Fruit fly (Drosophila melanogaster) whole organism, embryonic: Measurements from ENCODE around the gene ova.

Experiments
- Bteb2 ChIP-seq: fragments of 200-800 bp; sonication (Bioruptor generic); optimal IDR thresholded peaks from 2 replicates; lab custom pipeline; 2016; ENCODE audit warnings: missing biosample characterization, missing genetic modification characterization
- CG10431 ChIP-seq: fragments of 200-800 bp; sonication (Bioruptor generic); optimal IDR thresholded peaks from 3 replicates; lab custom pipeline; 2018; ENCODE audit warnings: missing biosample characterization, mild to moderate bottlenecking, missing genetic modification characterization
- CG11504 ChIP-seq: fragments of 200-800 bp; sonication (Bioruptor generic); optimal IDR thresholded peaks from 3 replicates; lab custom pipeline; 2019; ENCODE audit warnings: missing biosample characterization, mild to moderate bottlenecking, missing genetic modification characterization, moderate library complexity
- CG11723 ChIP-seq: fragments of 200-800 bp; sonication (Bioruptor generic); optimal IDR thresholded peaks from 2 replicates; lab custom pipeline; 2017; ENCODE audit warnings: missing biosample characterization, mild to moderate bottlenecking, missing genetic modification characterization
- CG12071 ChIP-seq: fragments of 200-800 bp; sonication (Bioruptor generic); optimal IDR thresholded peaks from 3 replicates; lab custom pipeline; 2018; ENCODE audit warnings: missing biosample characterization, mild to moderate bottlenecking, missing genetic modification characterization
- CG12299 ChIP-seq: fragments of 200-800 bp; sonication (Bioruptor generic); optimal IDR thresholded peaks from 2 replicates; lab custom pipeline; 2018; ENCODE audit warnings: missing biosample characterization, mild to moderate bottlenecking, missing genetic modification characterization
- CG14710 ChIP-seq: fragments of 200-800 bp; sonication (Bioruptor generic); optimal IDR thresholded peaks from 3 replicates; lab custom pipeline; 2019; ENCODE audit warnings: missing biosample characterization, mild to moderate bottlenecking, missing genetic modification characterization, moderate library complexity
- CG15073 ChIP-seq: fragments of 200-800 bp; sonication (Bioruptor generic); optimal IDR thresholded peaks from 2 replicates; lab custom pipeline; 2016; ENCODE audit warnings: missing biosample characterization, missing genetic modification characterization
- CG1529 ChIP-seq: fragments of 200-800 bp; sonication (Bioruptor generic); optimal IDR thresholded peaks from 3 replicates; lab custom pipeline; 2018; ENCODE audit warnings: missing biosample characterization, missing genetic modification characterization
- CG1602 ChIP-seq: fragments of 200-800 bp; sonication (Bioruptor generic); optimal IDR thresholded peaks from 3 replicates; lab custom pipeline; 2016; ENCODE audit warnings: missing biosample characterization, missing genetic modification characterization
- CG17361 ChIP-seq: fragments of 200-800 bp; sonication (Bioruptor generic); IDR thresholded peaks from 3 replicates; pipeline ENCODE4 v1.3.6; 2022; ENCODE audit warnings: missing biosample characterization, missing genetic modification characterization
- CG17802 ChIP-seq: fragments of 200-800 bp; sonication (Bioruptor generic); optimal IDR thresholded peaks from 2 replicates; lab custom pipeline; 2018; ENCODE audit warnings: missing biosample characterization, mild to moderate bottlenecking, missing genetic modification characterization, moderate library complexity
- CG17829 ChIP-seq: fragments of 200-800 bp; optimal IDR thresholded peaks from 2 replicates; lab custom pipeline; 2019; ENCODE audit warnings: missing biosample characterization, mild to moderate bottlenecking, missing genetic modification characterization, moderate library complexity
- CG2116 ChIP-seq: fragments of 200-800 bp; sonication (Bioruptor generic); optimal IDR thresholded peaks from 3 replicates; lab custom pipeline; 2018; ENCODE audit warnings: missing biosample characterization, mild to moderate bottlenecking, missing genetic modification characterization
- CG2199 ChIP-seq: fragments of 200-800 bp; sonication (Bioruptor generic); IDR thresholded peaks from 3 replicates; pipeline ENCODE4 v1.3.6; 2022; ENCODE audit warnings: missing biosample characterization, missing genetic modification characterization
- CG3995 ChIP-seq: fragments of 200-800 bp; sonication (Bioruptor generic); optimal IDR thresholded peaks from 3 replicates; lab custom pipeline; 2016; ENCODE audit warnings: missing biosample characterization, missing genetic modification characterization
- CHES-1-like ChIP-seq: fragments of 200-800 bp; sonication (Bioruptor generic); optimal IDR thresholded peaks from 2 replicates; lab custom pipeline; 2016; ENCODE audit warnings: missing biosample characterization, missing genetic modification characterization
- CoRest ChIP-seq: fragments of 200-800 bp; sonication (Bioruptor generic); optimal IDR thresholded peaks from 3 replicates; lab custom pipeline; 2018; ENCODE audit warnings: missing biosample characterization, mild to moderate bottlenecking, missing genetic modification characterization, moderate library complexity
- Dll ChIP-seq: fragments of 200-800 bp; sonication (Bioruptor generic); IDR thresholded peaks from 4 replicates; pipeline ENCODE4 v1.3.6; 2022; ENCODE audit warnings: missing biosample characterization, missing genetic modification characterization; ENCODE audit not compliant: partially characterized antibody
- Drgx ChIP-seq: fragments of 200-800 bp; sonication (Bioruptor generic); IDR thresholded peaks from 2 replicates; pipeline ENCODE4 v1.3.6; 2022; ENCODE audit warnings: missing biosample characterization, missing genetic modification characterization
- E2f2 ChIP-seq: fragments of 200-800 bp; sonication (Bioruptor generic); IDR thresholded peaks from 2 replicates; pipeline ENCODE4 v1.3.6; 2022; ENCODE audit warnings: missing biosample characterization, missing genetic modification characterization
- Eip74EF ChIP-seq, 2 experiments: fragments of 200-800 bp in 1 of 2; fragments of >200 bp in 1 of 2; sonication (Bioruptor generic) in 1 of 2; optimal IDR thresholded peaks; 2 replicates each; lab custom pipeline; 2017 to 2019; ENCODE audit warnings: missing biosample characterization in 2 of 2, missing genetic modification characterization in 2 of 2, mild to moderate bottlenecking in 1 of 2, moderate library complexity in 1 of 2
- Ets97D ChIP-seq: fragments of 200-800 bp; sonication (Bioruptor generic); optimal IDR thresholded peaks from 3 replicates; lab custom pipeline; 2016; ENCODE audit warnings: missing biosample characterization, missing genetic modification characterization
- HHEX ChIP-seq: fragments of 200-800 bp; sonication (Bioruptor generic); optimal IDR thresholded peaks from 3 replicates; lab custom pipeline; 2017; ENCODE audit warnings: missing biosample characterization, mild to moderate bottlenecking, missing genetic modification characterization, missing genetic modification reagents
- HLHmδ ChIP-seq: fragments of 200-800 bp; sonication (Bioruptor generic); optimal IDR thresholded peaks from 2 replicates; lab custom pipeline; 2018; ENCODE audit warnings: missing biosample characterization, mild to moderate bottlenecking, missing genetic modification characterization, moderate library complexity
- Jarid2 ChIP-seq: fragments of 200-800 bp; sonication (Bioruptor generic); optimal IDR thresholded peaks from 3 replicates; lab custom pipeline; 2017; ENCODE audit warnings: mild to moderate bottlenecking, missing biosample characterization, missing genetic modification reagents, missing genetic modification characterization
- Med ChIP-seq: fragments of 200-800 bp; sonication (Bioruptor generic); peaks from one replicate; lab custom pipeline; 2016; ENCODE audit warnings: missing biosample characterization, missing genetic modification characterization, mild to moderate bottlenecking, inconsistent platforms, moderate library complexity
- Nf-YB ChIP-seq: fragments of 200-800 bp; sonication (Bioruptor generic); optimal IDR thresholded peaks from 3 replicates; lab custom pipeline; 2019; ENCODE audit warnings: missing biosample characterization, mild to moderate bottlenecking, missing genetic modification characterization, moderate library complexity
- Oli ChIP-seq: fragments of 200-800 bp; sonication (Bioruptor generic); optimal IDR thresholded peaks from 2 replicates; lab custom pipeline; 2018; ENCODE audit warnings: missing biosample characterization, mild to moderate bottlenecking, missing genetic modification characterization, moderate library complexity
- Sox100B ChIP-seq: fragments of 200-800 bp; sonication (Bioruptor generic); optimal IDR thresholded peaks from 3 replicates; lab custom pipeline; 2018; ENCODE audit warnings: missing biosample characterization, mild to moderate bottlenecking, missing genetic modification characterization
- Sox102F ChIP-seq: fragments of 200-800 bp; sonication (Bioruptor generic); optimal IDR thresholded peaks from 2 replicates; lab custom pipeline; 2018; ENCODE audit warnings: missing biosample characterization, mild to moderate bottlenecking, missing genetic modification characterization, moderate library complexity
- ab ChIP-seq: fragments of 200-800 bp; sonication (Bioruptor generic); optimal IDR thresholded peaks from 2 replicates; lab custom pipeline; 2016; ENCODE audit warnings: missing biosample characterization, missing genetic modification characterization
- ap ChIP-seq: fragments of 200-800 bp; sonication (Bioruptor generic); IDR thresholded peaks from 2 replicates; pipeline ENCODE4 v1.3.6; 2022; ENCODE audit warnings: missing biosample characterization, missing genetic modification characterization
- br ChIP-seq: fragments of >200 bp; optimal IDR thresholded peaks from 2 replicates; lab custom pipeline; 2017
- cg ChIP-seq: fragments of 200-800 bp; sonication (Bioruptor generic); optimal IDR thresholded peaks from 3 replicates; lab custom pipeline; 2019; ENCODE audit warnings: missing biosample characterization, mild to moderate bottlenecking, missing genetic modification characterization, moderate library complexity
- gem ChIP-seq: fragments of 200-800 bp; sonication (Bioruptor generic); optimal IDR thresholded peaks from 2 replicates; lab custom pipeline; 2019; ENCODE audit warnings: missing biosample characterization, mild to moderate bottlenecking, missing genetic modification characterization, moderate library complexity
- grn ChIP-seq: fragments of 200-800 bp; sonication (Bioruptor generic); optimal IDR thresholded peaks from 3 replicates; lab custom pipeline; 2017; ENCODE audit warnings: missing biosample characterization, missing genetic modification characterization
- gro ChIP-seq: fragments of 200-800 bp; sonication (Bioruptor generic); optimal IDR thresholded peaks from 2 replicates; lab custom pipeline; 2016; ENCODE audit warnings: missing biosample characterization, missing genetic modification characterization
- lab ChIP-seq: fragments of 200-800 bp; sonication (Bioruptor generic); optimal IDR thresholded peaks from 3 replicates; lab custom pipeline; 2017; ENCODE audit warnings: missing biosample characterization, missing genetic modification characterization, mild to moderate bottlenecking, moderate library complexity, missing genetic modification reagents
- nerfin-2 ChIP-seq: fragments of 200-800 bp; sonication (Bioruptor generic); IDR thresholded peaks from 2 replicates; pipeline ENCODE4 v1.3.6; 2022; ENCODE audit warnings: missing biosample characterization, missing genetic modification characterization; ENCODE audit not compliant: partially characterized antibody
- phol ChIP-seq: fragments of 200-800 bp; sonication (Bioruptor generic); optimal IDR thresholded peaks from 3 replicates; lab custom pipeline; 2018; ENCODE audit warnings: missing biosample characterization, mild to moderate bottlenecking, missing genetic modification characterization, moderate library complexity
- pnt ChIP-seq: fragments of 200-800 bp; sonication (Bioruptor generic); optimal IDR thresholded peaks from 3 replicates; lab custom pipeline; 2016; ENCODE audit warnings: missing biosample characterization, missing genetic modification characterization
- pum ChIP-seq: fragments of 200-800 bp; sonication (Bioruptor generic); optimal IDR thresholded peaks from 2 replicates; lab custom pipeline; 2016; ENCODE audit warnings: missing biosample characterization, missing genetic modification characterization
- row ChIP-seq: fragments of 200-800 bp; sonication (Bioruptor generic); IDR thresholded peaks from 3 replicates; pipeline ENCODE4 v1.3.6; 2022; ENCODE audit warnings: missing biosample characterization, missing genetic modification characterization
- slou ChIP-seq: fragments of 200-800 bp; sonication (Bioruptor generic); optimal IDR thresholded peaks from 3 replicates; lab custom pipeline; 2016; ENCODE audit warnings: missing biosample characterization, missing genetic modification characterization
- sr ChIP-seq: fragments of 200-800 bp; sonication (Bioruptor generic); IDR thresholded peaks from 3 replicates; pipeline ENCODE4 v1.3.6; 2022; ENCODE audit warnings: missing biosample characterization, missing genetic modification characterization
- stc ChIP-seq: fragments of 200-800 bp; sonication (Bioruptor generic); IDR thresholded peaks from 2 replicates; pipeline ENCODE4 v1.3.6; 2022; ENCODE audit warnings: missing biosample characterization, missing genetic modification characterization
- tgo ChIP-seq: fragments of 200-800 bp; sonication (Bioruptor generic); IDR thresholded peaks from 3 replicates; pipeline ENCODE4 v1.3.6; 2022; ENCODE audit warnings: missing biosample characterization, missing genetic modification characterization
- ttk ChIP-seq: fragments of 200-800 bp; sonication (Bioruptor generic); IDR thresholded peaks from 2 replicates; pipeline ENCODE4 v2.1.2; 2022; ENCODE audit warnings: missing biosample characterization, missing genetic modification characterization
- twi ChIP-seq: fragments of 200-800 bp; optimal IDR thresholded peaks from 2 replicates; lab custom pipeline; 2019; ENCODE audit warnings: missing biosample characterization, mild to moderate bottlenecking, missing genetic modification characterization, moderate library complexity
- vvl ChIP-seq: fragments of 200-800 bp; sonication (Bioruptor generic); IDR thresholded peaks from 2 replicates; pipeline ENCODE4 v1.3.6; 2022; ENCODE audit warnings: missing biosample characterization, missing genetic modification characterization
- z ChIP-seq: fragments of 200-800 bp; sonication (Bioruptor generic); IDR thresholded peaks from 3 replicates; pipeline ENCODE4 v1.3.6; 2022; ENCODE audit warnings: missing biosample characterization, missing genetic modification characterization

The ova gene

DNA sequence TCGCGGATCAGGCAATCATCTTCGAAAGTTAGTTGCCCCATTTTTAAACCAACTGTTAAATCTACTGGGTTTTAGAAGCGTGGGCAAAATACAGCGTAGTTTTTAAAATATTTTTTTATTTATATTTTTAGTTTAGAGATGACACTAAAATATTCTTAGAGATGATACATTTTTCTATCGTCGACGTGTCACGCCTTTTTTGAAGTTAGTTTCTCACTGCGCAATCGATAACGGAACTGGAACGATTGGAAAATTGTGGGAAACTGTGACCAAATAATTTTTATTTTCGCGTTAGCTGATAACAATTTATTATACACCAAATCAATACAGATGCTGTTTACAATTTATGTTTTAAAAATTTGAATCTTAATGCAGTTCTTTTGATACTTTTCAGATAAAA lies 47.2 kb upstream of the ova start, which contains the start of gene Utx:
TSS of gene Utx (minus strand) at position 154 of the 400 bp plus-strand sequence.
- TF ChIP-seq gem = no peak
- TF ChIP-seq ap (GFP tag; lab: Robert Waterston, UW) = no peak
- peak; percentile 49 for TF ChIP-seq CG2116
- peak; percentile 79 for TF ChIP-seq E2f2 (GFP tag; lab: Robert Waterston, UW)
- TF ChIP-seq CG11504 = no peak
- TF ChIP-seq gro (GFP tag; lab: Kevin White, UChicago) = peak; percentile 61
- TF ChIP-seq tgo (GFP tag; lab: Robert Waterston, UW) = no peak
- no peak for TF ChIP-seq twi
- no peak for TF ChIP-seq br
- no peak for TF ChIP-seq Drgx (GFP tag; lab: Robert Waterston, UW)
- no peak for TF ChIP-seq ttk (GFP tag; lab: Robert Waterston, UW)
- TF ChIP-seq CG1602 (GFP tag; lab: Kevin White, UChicago) = no peak
- TF ChIP-seq grn = no peak
- TF ChIP-seq pnt (GFP tag; lab: Kevin White, UChicago) = no peak
- no peak for TF ChIP-seq Med (GFP tag; lab: Kevin White, UChicago)
- no peak for TF ChIP-seq Sox100B
- TF ChIP-seq nerfin-2 (GFP tag; lab: Robert Waterston, UW) = peak; percentile 48; the same call in 1 of the 2 replicates
- no peak for TF ChIP-seq CG17361 (GFP tag; lab: Robert Waterston, UW)
- peak; percentile 87 for TF ChIP-seq row
- TF ChIP-seq CG17829 = no peak
- TF ChIP-seq vvl (GFP tag; lab: Robert Waterston, UW) = no peak
- TF ChIP-seq Nf-YB (GFP tag; lab: Kevin White, UChicago) = no peak
- TF ChIP-seq Sox102F (GFP tag; lab: Kevin White, UChicago) = no peak
- no peak for TF ChIP-seq CHES-1-like (GFP tag; lab: Kevin White, UChicago)
- no peak for TF ChIP-seq z (GFP tag; lab: Robert Waterston, UW)
- no peak for TF ChIP-seq pum (GFP tag; lab: Kevin White, UChicago)
- TF ChIP-seq CoRest (tag; lab: Kevin White, UChicago) = no peak
- peak; percentile 80 for TF ChIP-seq CG17802 (tag; lab: Kevin White, UChicago)
- peak; percentile 96 for TF ChIP-seq CG3995
- peak; percentile 29 for TF ChIP-seq phol (tag; lab: Kevin White, UChicago)
- no peak for TF ChIP-seq HHEX (GFP tag; lab: Kevin White, UChicago)
- no peak for TF ChIP-seq CG11723
- no peak for TF ChIP-seq Oli (tag; lab: Kevin White, UChicago)
- TF ChIP-seq slou (GFP tag; lab: Kevin White, UChicago) = no peak
- no peak for TF ChIP-seq CG2199 (GFP tag; lab: Robert Waterston, UW)
- TF ChIP-seq CG12299 (tag; lab: Kevin White, UChicago) = no peak
- no peak for TF ChIP-seq CG12071 (GFP tag; lab: Kevin White, UChicago)
- TF ChIP-seq CG14710 (tag; lab: Kevin White, UChicago) = peak; percentile 56
- peak; percentile 74 for TF ChIP-seq Dll (GFP tag; lab: Robert Waterston, UW)
- TF ChIP-seq ab (GFP tag; lab: Kevin White, UChicago) = no peak
- TF ChIP-seq Bteb2 (GFP tag; lab: Kevin White, UChicago) = no peak
- TF ChIP-seq cg = no peak
- no peak for TF ChIP-seq CG1529
- TF ChIP-seq sr (GFP tag; lab: Robert Waterston, UW) = no peak
- TF ChIP-seq Jarid2 (GFP tag; lab: Kevin White, UChicago) = no peak
- TF ChIP-seq lab (GFP tag; lab: Kevin White, UChicago) = no peak
- TF ChIP-seq HLHmδ (GFP tag; lab: Kevin White, UChicago) = no peak
- TF ChIP-seq CG10431 (GFP tag; lab: Kevin White, UChicago) = no peak
- TF ChIP-seq Ets97D (GFP tag; lab: Kevin White, UChicago) = peak; percentile 50
- TF ChIP-seq stc (GFP tag; lab: Robert Waterston, UW) = no peak
- no peak for TF ChIP-seq CG15073
- TF ChIP-seq Eip74EF (GFP tag; optimal IDR thresholded peaks at IDR 0.05; lab: Kevin White, UChicago) = no peak
